Comparison of ENCODE assay signal across 4 fruit fly cellular contexts in the genomic region with DNA sequence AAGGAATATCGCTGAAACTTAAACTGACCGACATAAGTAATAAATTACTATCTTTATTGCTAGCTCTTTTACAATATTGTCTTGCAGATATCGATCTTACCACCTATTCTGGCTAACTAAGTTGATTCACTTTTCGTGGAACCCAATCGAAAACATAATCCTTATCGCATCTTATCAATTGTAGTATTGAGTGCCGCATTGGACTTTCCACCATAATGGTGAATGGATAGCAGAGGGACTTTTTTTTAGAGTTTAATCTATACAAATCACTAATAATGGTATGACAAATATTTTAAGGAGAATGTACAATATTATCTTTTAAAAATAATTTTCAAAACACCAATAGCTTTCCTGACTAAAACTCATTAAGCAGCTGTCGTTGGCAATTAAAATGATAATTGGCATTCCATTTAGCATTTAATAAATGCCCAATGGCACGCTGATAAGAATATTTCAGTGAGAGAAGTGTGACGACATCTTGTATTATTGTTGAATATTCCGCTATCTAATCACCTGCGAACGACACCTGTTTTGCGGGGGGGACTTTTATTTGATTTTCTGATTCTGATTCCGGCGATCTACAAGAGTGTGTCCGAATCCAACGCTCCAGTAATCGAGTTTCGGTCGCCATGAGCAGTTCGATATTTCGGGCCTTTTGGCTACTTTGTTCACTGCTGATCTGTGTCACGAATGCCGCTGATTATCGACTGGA.
A peak's percentile ranks its signal among the peaks of the same experiment; 100 is the strongest.
TF ChIP-seq lines count a peak whose summit lies in the region.

A gene (plus strand): TSS at position 620 of the 712 bp plus-strand sequence.

- TF ChIP-seq CTCF in whole organism, embryonic (GFP tag; optimal IDR thresholded peaks at IDR 0.05; lab: Kevin White, UChicago), result no peak

TF ChIP-seq in whole organism, adult, 20 proteins besides CTCF, POLR2A, EP300 and RAD21:
- TF ChIP-seq CG33017 (tag; optimal IDR thresholded peaks at IDR 0.05; lab: Kevin White, UChicago), result no peak
- no peak for TF ChIP-seq Crg-1 (GFP tag; optimal IDR thresholded peaks at IDR 0.05; lab: Kevin White, UChicago)
- no peak for TF ChIP-seq CG5204 (GFP tag; optimal IDR thresholded peaks at IDR 0.05; lab: Kevin White, UChicago)
- no peak for TF ChIP-seq CG7101 (tag; optimal IDR thresholded peaks at IDR 0.05; lab: Kevin White, UChicago)
- no peak for TF ChIP-seq tj (GFP tag; optimal IDR thresholded peaks at IDR 0.05; lab: Kevin White, UChicago)
- TF ChIP-seq cic (GFP tag; optimal IDR thresholded peaks at IDR 0.05; lab: Kevin White, UChicago), result peak; percentile 5
- no peak for TF ChIP-seq toe (GFP tag; optimal IDR thresholded peaks at IDR 0.05; lab: Kevin White, UChicago)
- TF ChIP-seq CG14711 (tag; optimal IDR thresholded peaks at IDR 0.05; lab: Kevin White, UChicago), result no peak
- TF ChIP-seq kay (GFP tag; lab: Kevin White, UChicago; ENCODE audit: borderline replicate concordance), result peak; percentile 56
- TF ChIP-seq Clk (GFP tag; optimal IDR thresholded peaks at IDR 0.05; lab: Kevin White, UChicago), result no peak
- TF ChIP-seq ovo (GFP tag; optimal IDR thresholded peaks at IDR 0.05; lab: Kevin White, UChicago), result no peak
- no peak for TF ChIP-seq CG12768 (GFP tag; optimal IDR thresholded peaks at IDR 0.05; lab: Kevin White, UChicago)
- no peak for TF ChIP-seq bab1 (GFP tag; optimal IDR thresholded peaks at IDR 0.05; lab: Kevin White, UChicago)
- no peak for TF ChIP-seq CG7045 (GFP tag; optimal IDR thresholded peaks at IDR 0.05; lab: Kevin White, UChicago)

TF ChIP-seq in whole organism, embryonic, 481 proteins besides CTCF, POLR2A, EP300 and RAD21 (continues in another document):
- TF ChIP-seq chinmo (GFP tag; IDR thresholded peaks at IDR 0.05; lab: Robert Waterston, UW; ENCODE audit: partially characterized antibody), result 0 out of 4 replicates have a peak, but pooled peaks have one; percentile 36
- no peak for TF ChIP-seq CG10267 (tag; optimal IDR thresholded peaks at IDR 0.05; lab: Kevin White, UChicago)
- TF ChIP-seq CG34376 (GFP tag; optimal IDR thresholded peaks at IDR 0.05; lab: Kevin White, UChicago), result peak; percentile 41
- no peak for TF ChIP-seq peb (GFP tag; IDR thresholded peaks at IDR 0.05; lab: Robert Waterston, UW)
- peak; percentile 35 for TF ChIP-seq Med (GFP tag; lab: Kevin White, UChicago)
- no peak for TF ChIP-seq sisA (GFP tag; IDR thresholded peaks at IDR 0.05; lab: Robert Waterston, UW)
- no peak for TF ChIP-seq Dad (GFP tag; optimal IDR thresholded peaks at IDR 0.05; lab: Kevin White, UChicago)
- no peak for TF ChIP-seq CG6689 (GFP tag; IDR thresholded peaks at IDR 0.05; lab: Robert Waterston, UW)
- TF ChIP-seq fru (optimal IDR thresholded peaks at IDR 0.05; lab: Kevin White, UChicago), result no peak
- TF ChIP-seq CG7987 (GFP tag; optimal IDR thresholded peaks at IDR 0.05; lab: Kevin White, UChicago), result no peak
- peak; percentile 80 for TF ChIP-seq grn (GFP tag; optimal IDR thresholded peaks at IDR 0.05; lab: Kevin White, UChicago)
- peak; percentile 69 for TF ChIP-seq exex (tag; optimal IDR thresholded peaks at IDR 0.05; lab: Kevin White, UChicago)
- peak; percentile 99 for TF ChIP-seq sug (tag; optimal IDR thresholded peaks at IDR 0.05; lab: Kevin White, UChicago)
- no peak for TF ChIP-seq jing (GFP tag; optimal IDR thresholded peaks at IDR 0.05; lab: Kevin White, UChicago)
- no peak for TF ChIP-seq CG1602 (GFP tag; optimal IDR thresholded peaks at IDR 0.05; lab: Kevin White, UChicago)
- TF ChIP-seq oc (tag; optimal IDR thresholded peaks at IDR 0.05; lab: Kevin White, UChicago), result no peak
- no peak for TF ChIP-seq CG10543 (GFP tag; optimal IDR thresholded peaks at IDR 0.05; lab: Kevin White, UChicago)
- TF ChIP-seq sd (tag; optimal IDR thresholded peaks at IDR 0.05; lab: Kevin White, UChicago), result peak; percentile 66
- TF ChIP-seq Dll (GFP tag; IDR thresholded peaks at IDR 0.05; lab: Robert Waterston, UW; ENCODE audit: partially characterized antibody), result no peak
- TF ChIP-seq Camta (GFP tag; optimal IDR thresholded peaks at IDR 0.05; lab: Kevin White, UChicago), result no peak
- no peak for TF ChIP-seq CG1024 (GFP tag; IDR thresholded peaks at IDR 0.05; lab: Robert Waterston, UW)
- TF ChIP-seq Deaf1 (tag; optimal IDR thresholded peaks at IDR 0.05; lab: Kevin White, UChicago), result peak; percentile 27
- peak; percentile 60 for TF ChIP-seq GATAe (GFP tag; conservative IDR thresholded peaks at IDR 0.05; lab: Robert Waterston, UW)
- TF ChIP-seq CG12219 (GFP tag; optimal IDR thresholded peaks at IDR 0.05; lab: Kevin White, UChicago), result no peak

TF ChIP-seq in whole organism, prepupa, 60 proteins besides CTCF, POLR2A, EP300 and RAD21:
- no peak for TF ChIP-seq CG34406 (GFP tag; optimal IDR thresholded peaks at IDR 0.05; lab: Kevin White, UChicago)
- peak; percentile 81 for TF ChIP-seq vri (GFP tag; optimal IDR thresholded peaks at IDR 0.05; lab: Kevin White, UChicago)
- TF ChIP-seq CG3919 (GFP tag; optimal IDR thresholded peaks at IDR 0.05; lab: Kevin White, UChicago), result no peak
- TF ChIP-seq Met (GFP tag; optimal IDR thresholded peaks at IDR 0.05; lab: Kevin White, UChicago), result no peak
- TF ChIP-seq Eip93F (GFP tag; optimal IDR thresholded peaks at IDR 0.05; lab: Kevin White, UChicago), result peak; percentile 60
- TF ChIP-seq fd59A (GFP tag; optimal IDR thresholded peaks at IDR 0.05; lab: Kevin White, UChicago), result no peak
TF ChIP-seq in whole organism, prepupa: peak in this region for 2.

TF ChIP-seq in whole organism, wandering third instar larva, 38 proteins besides CTCF, POLR2A, EP300 and RAD21:
- TF ChIP-seq h (GFP tag; optimal IDR thresholded peaks at IDR 0.05; lab: Kevin White, UChicago) (peak; percentile 43), Abd-B (GFP tag; optimal IDR thresholded peaks at IDR 0.05; lab: Kevin White, UChicago) (no peak), CG9705 (GFP tag; optimal IDR thresholded peaks at IDR 0.05; lab: Kevin White, UChicago) (no peak), Rel (GFP tag; optimal IDR thresholded peaks at IDR 0.05; lab: Kevin White, UChicago) (no peak), Rel (tag; optimal IDR thresholded peaks at IDR 0.05; lab: Kevin White, UChicago) (peak; percentile 64)
